Fruit fly (Drosophila melanogaster) whole organism, embryonic: ENCODE measurements around the gene CG31459.

Experiments used
- CG10274 ChIP-seq: fragments of 200-800 bp; sonication (Bioruptor generic); optimal IDR thresholded peaks from 3 replicates; lab custom pipeline; 2017; ENCODE audit warnings: missing biosample characterization, mild to moderate bottlenecking, missing genetic modification characterization
- CG10366 ChIP-seq: fragments of 200-800 bp; sonication (Bioruptor generic); IDR thresholded peaks from 2 replicates; pipeline ENCODE4 v1.3.6; 2022; ENCODE audit warnings: missing biosample characterization, missing genetic modification characterization
- CG11247 ChIP-seq: fragments of 200-800 bp; sonication (Bioruptor generic); IDR thresholded peaks from 2 replicates; pipeline ENCODE4 v1.3.6; 2022; ENCODE audit warnings: missing biosample characterization, missing genetic modification characterization
- CG11696 ChIP-seq: fragments of 200-800 bp; sonication (Bioruptor generic); IDR thresholded peaks from 2 replicates; pipeline ENCODE4 v1.3.6; 2022; ENCODE audit warnings: missing biosample characterization, missing genetic modification characterization
- CG13287 ChIP-seq: fragments of 200-800 bp; sonication (Bioruptor generic); IDR thresholded peaks from 2 replicates; pipeline ENCODE4 v1.3.6; 2022; ENCODE audit warnings: missing biosample characterization, missing genetic modification characterization; ENCODE audit not compliant: partially characterized antibody
- CG13424 ChIP-seq: fragments of 200-800 bp; sonication (Bioruptor generic); optimal IDR thresholded peaks from 2 replicates; lab custom pipeline; 2019; ENCODE audit warnings: missing biosample characterization, mild to moderate bottlenecking, missing genetic modification characterization, moderate library complexity
- CG15269 ChIP-seq: fragments of 200-800 bp; sonication (Bioruptor generic); optimal IDR thresholded peaks from 2 replicates; lab custom pipeline; 2018; ENCODE audit warnings: missing biosample characterization, mild to moderate bottlenecking, missing genetic modification characterization, moderate library complexity
- CG17912 ChIP-seq: fragments of 200-800 bp; sonication (Bioruptor generic); optimal IDR thresholded peaks from 2 replicates; lab custom pipeline; 2018; ENCODE audit warnings: missing biosample characterization, mild to moderate bottlenecking, missing genetic modification characterization
- CG2712 ChIP-seq: fragments of 200-800 bp; optimal IDR thresholded peaks from 3 replicates; lab custom pipeline; 2019; ENCODE audit warnings: missing biosample characterization, mild to moderate bottlenecking, missing genetic modification characterization, moderate library complexity
- CG30020 ChIP-seq: fragments of 200-800 bp; optimal IDR thresholded peaks from 2 replicates; lab custom pipeline; 2019; ENCODE audit warnings: missing biosample characterization, mild to moderate bottlenecking, missing genetic modification characterization, moderate library complexity
- CG30403 ChIP-seq: fragments of 200-800 bp; sonication (Bioruptor generic); optimal IDR thresholded peaks from 3 replicates; lab custom pipeline; 2016; ENCODE audit warnings: missing biosample characterization, missing genetic modification characterization
- CG31388 ChIP-seq: fragments of 200-800 bp; sonication (Bioruptor generic); optimal IDR thresholded peaks from 2 replicates; lab custom pipeline; 2016; ENCODE audit warnings: missing biosample characterization, missing genetic modification characterization
- CG34376 ChIP-seq: fragments of 200-800 bp; sonication (Bioruptor generic); optimal IDR thresholded peaks from 2 replicates; lab custom pipeline; 2018; ENCODE audit warnings: missing biosample characterization, mild to moderate bottlenecking, missing genetic modification characterization
- CG34422 ChIP-seq: fragments of 200-800 bp; sonication (Bioruptor generic); IDR thresholded peaks from 3 replicates; pipeline ENCODE4 v1.3.6; 2022; ENCODE audit warnings: missing biosample characterization, missing genetic modification characterization
- CG3726 ChIP-seq: fragments of 200-800 bp; sonication (Bioruptor generic); IDR thresholded peaks from 3 replicates; pipeline ENCODE4, ENCODE4 v1.3.6; 2022; ENCODE audit warnings: missing biosample characterization, missing genetic modification characterization
- CG4328 ChIP-seq: fragments of 200-800 bp; sonication (Bioruptor generic); optimal IDR thresholded peaks from 3 replicates; lab custom pipeline; 2017; ENCODE audit warnings: missing biosample characterization, missing genetic modification reagents, missing genetic modification characterization
- CG4424 ChIP-seq: fragments of 200-800 bp; sonication (Bioruptor generic); optimal IDR thresholded peaks from 3 replicates; lab custom pipeline; 2016; ENCODE audit warnings: missing biosample characterization, missing genetic modification characterization
- CG8478 ChIP-seq: fragments of >200 bp; optimal IDR thresholded peaks from 2 replicates; lab custom pipeline; 2018
- CG8944 ChIP-seq: fragments of 200-800 bp; sonication (Bioruptor generic); optimal IDR thresholded peaks from 3 replicates; lab custom pipeline; 2016; ENCODE audit warnings: missing biosample characterization, missing genetic modification characterization
- CG9437 ChIP-seq: fragments of 200-800 bp; sonication (Bioruptor generic); optimal IDR thresholded peaks from 2 replicates; lab custom pipeline; 2018; ENCODE audit warnings: missing biosample characterization, mild to moderate bottlenecking, missing genetic modification characterization
- Camta ChIP-seq: fragments of 200-800 bp; sonication (Bioruptor generic); optimal IDR thresholded peaks from 2 replicates; lab custom pipeline; 2016; ENCODE audit warnings: missing biosample characterization, missing genetic modification characterization
- Doc3 ChIP-seq: fragments of 200-800 bp; sonication (Bioruptor generic); IDR thresholded peaks from 3 replicates; pipeline ENCODE4 v1.3.6; 2022; ENCODE audit warnings: missing biosample characterization, missing genetic modification characterization; ENCODE audit not compliant: partially characterized antibody
- Drgx ChIP-seq: fragments of 200-800 bp; sonication (Bioruptor generic); IDR thresholded peaks from 2 replicates; pipeline ENCODE4 v1.3.6; 2022; ENCODE audit warnings: missing biosample characterization, missing genetic modification characterization
- Ets65A ChIP-seq: fragments of 200-800 bp; sonication (Bioruptor generic); peaks from one replicate; lab custom pipeline; 2016; ENCODE audit warnings: missing biosample characterization, missing genetic modification characterization
- Mrtf ChIP-seq: fragments of 200-800 bp; sonication (Bioruptor generic); IDR thresholded peaks from 3 replicates; pipeline ENCODE4 v1.3.6; 2022; ENCODE audit warnings: missing biosample characterization, missing genetic modification characterization
- Nf-YB ChIP-seq: fragments of 200-800 bp; sonication (Bioruptor generic); optimal IDR thresholded peaks from 3 replicates; lab custom pipeline; 2019; ENCODE audit warnings: missing biosample characterization, mild to moderate bottlenecking, missing genetic modification characterization, moderate library complexity
- Nf-YC ChIP-seq: fragments of 200-800 bp; optimal IDR thresholded peaks from 3 replicates; lab custom pipeline; 2019; ENCODE audit warnings: missing biosample characterization, mild to moderate bottlenecking, missing genetic modification characterization, moderate library complexity
- Vsx1 ChIP-seq: fragments of 200-800 bp; sonication (Bioruptor generic); optimal IDR thresholded peaks from 2 replicates; lab custom pipeline; 2017; ENCODE audit warnings: missing biosample characterization, mild to moderate bottlenecking, missing genetic modification characterization, missing genetic modification reagents
- ase ChIP-seq: fragments of 200-800 bp; sonication (Bioruptor generic); IDR thresholded peaks from 3 replicates; pipeline ENCODE4 v1.3.6; 2022; ENCODE audit warnings: missing biosample characterization, missing genetic modification characterization
- bigmax ChIP-seq: fragments of 200-800 bp; sonication (Bioruptor generic); optimal IDR thresholded peaks from 2 replicates; lab custom pipeline; 2018; ENCODE audit warnings: missing biosample characterization, mild to moderate bottlenecking, missing genetic modification characterization
- br ChIP-seq: fragments of >200 bp; optimal IDR thresholded peaks from 2 replicates; lab custom pipeline; 2017
- cad ChIP-seq: fragments of >200 bp; optimal IDR thresholded peaks from 2 replicates; lab custom pipeline; 2017; ENCODE audit warnings: missing biosample characterization, missing genetic modification characterization
- caup ChIP-seq: fragments of 200-800 bp; sonication (Bioruptor generic); optimal IDR thresholded peaks from 3 replicates; lab custom pipeline; 2017; ENCODE audit warnings: missing biosample characterization, mild to moderate bottlenecking, missing genetic modification characterization, moderate library complexity; ENCODE audit not compliant: severe bottlenecking
- chm ChIP-seq: fragments of 200-800 bp; sonication (Bioruptor generic); IDR thresholded peaks from 2 replicates; pipeline ENCODE4 v1.3.6; 2022; ENCODE audit warnings: missing biosample characterization, missing genetic modification characterization
- dmrt99B ChIP-seq: fragments of 200-800 bp; sonication (Bioruptor generic); optimal IDR thresholded peaks from 2 replicates; lab custom pipeline; 2018; ENCODE audit warnings: missing biosample characterization, mild to moderate bottlenecking, missing genetic modification characterization, moderate library complexity
- en ChIP-seq: fragments of 200-800 bp; sonication (Bioruptor generic); optimal IDR thresholded peaks from 2 replicates; lab custom pipeline; 2016; ENCODE audit warnings: missing biosample characterization, missing genetic modification characterization
- fd64A ChIP-seq: fragments of 200-800 bp; sonication (Bioruptor generic); optimal IDR thresholded peaks from 3 replicates; lab custom pipeline; 2018; ENCODE audit warnings: missing biosample characterization, mild to moderate bottlenecking, missing genetic modification characterization
- insv ChIP-seq, 2 experiments: fragments of 200-800 bp; sonication (Bioruptor generic); optimal IDR thresholded peaks; 3 replicates each; lab custom pipeline; 2016 to 2018; ENCODE audit warnings: missing biosample characterization in 2 of 2, missing genetic modification characterization in 2 of 2
- jumu ChIP-seq: fragments of 200-800 bp; sonication (Bioruptor generic); optimal IDR thresholded peaks from 3 replicates; lab custom pipeline; 2016; ENCODE audit warnings: missing biosample characterization, missing genetic modification characterization
- klu ChIP-seq: fragments of 200-800 bp; sonication (Bioruptor generic); IDR thresholded peaks from 2 replicates; pipeline ENCODE4 v1.3.6; 2022; ENCODE audit warnings: missing biosample characterization, missing genetic modification characterization
- nmo ChIP-seq: fragments of 200-800 bp; sonication (Bioruptor generic); optimal IDR thresholded peaks from 2 replicates; lab custom pipeline; 2018; ENCODE audit warnings: missing biosample characterization, mild to moderate bottlenecking, missing genetic modification characterization, moderate library complexity
- oc ChIP-seq: fragments of 200-800 bp; sonication (Bioruptor generic); optimal IDR thresholded peaks from 2 replicates; lab custom pipeline; 2018; ENCODE audit warnings: missing biosample characterization, mild to moderate bottlenecking, missing genetic modification characterization, moderate library complexity
- otp ChIP-seq: fragments of 200-800 bp; sonication (Bioruptor generic); IDR thresholded peaks from 3 replicates; pipeline ENCODE4, ENCODE4 v1.3.6; 2022; ENCODE audit warnings: missing biosample characterization, missing genetic modification characterization
- pfk ChIP-seq: fragments of 200-800 bp; sonication (Bioruptor generic); optimal IDR thresholded peaks from 2 replicates; lab custom pipeline; 2018; ENCODE audit warnings: missing biosample characterization, mild to moderate bottlenecking, missing genetic modification characterization, moderate library complexity
- psq ChIP-seq: fragments of 200-800 bp; sonication (Bioruptor generic); optimal IDR thresholded peaks from 2 replicates; lab custom pipeline; 2017; ENCODE audit warnings: missing biosample characterization, missing genetic modification characterization
- sc ChIP-seq, 3 experiments: fragments of >200 bp in 2 of 3; fragments of 200-800 bp in 1 of 3; sonication (Bioruptor generic) in 1 of 3; optimal IDR thresholded peaks; 2 replicates in 2 of 3; 3 replicates in 1 of 3; lab custom pipeline; 2017; ENCODE audit warnings: mild to moderate bottlenecking in 1 of 3, missing biosample characterization in 1 of 3, missing genetic modification characterization in 1 of 3, missing genetic modification reagents in 1 of 3
- sens-2 ChIP-seq: fragments of 200-800 bp; sonication (Bioruptor generic); IDR thresholded peaks from 2 replicates; pipeline ENCODE4 v1.3.6; 2022; ENCODE audit warnings: missing biosample characterization, missing genetic modification characterization
- sima ChIP-seq: fragments of 200-800 bp; sonication (Bioruptor generic); optimal IDR thresholded peaks from 2 replicates; lab custom pipeline; 2016; ENCODE audit warnings: missing biosample characterization, missing genetic modification characterization
- stc ChIP-seq: fragments of 200-800 bp; sonication (Bioruptor generic); IDR thresholded peaks from 2 replicates; pipeline ENCODE4 v1.3.6; 2022; ENCODE audit warnings: missing biosample characterization, missing genetic modification characterization
- stwl ChIP-seq: fragments of 200-800 bp; sonication (Bioruptor generic); optimal IDR thresholded peaks from 3 replicates; lab custom pipeline; 2018; ENCODE audit warnings: missing biosample characterization, mild to moderate bottlenecking, missing genetic modification characterization, moderate library complexity
- zen2 ChIP-seq: fragments of 200-800 bp; sonication (Bioruptor generic); IDR thresholded peaks from 3 replicates; pipeline ENCODE4 v1.3.6; 2022; ENCODE audit warnings: missing biosample characterization, missing genetic modification characterization; ENCODE audit not compliant: partially characterized antibody

CG31459 gene

DNA sequence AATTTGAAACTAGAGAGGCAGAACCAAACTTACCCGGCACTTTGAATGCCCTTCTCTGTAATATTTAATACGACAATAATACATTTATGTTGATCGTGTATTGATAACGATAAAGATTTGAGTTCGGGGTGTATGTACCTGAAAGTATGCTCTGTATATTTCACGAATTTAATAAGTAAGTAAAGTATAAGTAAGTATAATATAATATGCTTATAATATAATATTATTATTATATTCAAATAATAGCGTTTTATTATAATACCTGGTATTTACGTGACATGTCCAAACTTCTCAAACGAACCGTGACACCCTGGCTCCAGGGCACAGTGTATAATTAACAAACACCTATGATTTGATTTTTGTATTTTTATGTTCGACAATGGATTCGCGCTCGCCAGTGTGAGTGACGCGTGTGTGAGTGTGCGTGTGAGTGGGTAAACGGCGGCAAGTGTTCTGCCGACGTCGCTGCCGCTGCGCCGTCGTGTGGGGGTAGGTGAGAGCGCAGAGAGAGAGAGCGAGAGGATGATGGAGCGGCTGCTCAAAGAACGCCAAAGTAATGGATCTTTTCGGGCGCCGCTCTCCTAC lies 49.0 kb downstream of the CG31459 start (continued):
- TF ChIP-seq CG30020 (tag; lab: Kevin White, UChicago) = no peak
- no peak for TF ChIP-seq CG31388 (GFP tag; lab: Kevin White, UChicago)
- peak; percentile 87 for TF ChIP-seq dmrt99B (tag; lab: Kevin White, UChicago)
- peak; percentile 54 for TF ChIP-seq CG4424
- TF ChIP-seq CG13424 (tag; lab: Kevin White, UChicago) = peak; percentile 74
- TF ChIP-seq CG30403 (GFP tag; lab: Kevin White, UChicago) = peak; percentile 55
- TF ChIP-seq Doc3 = no peak
- TF ChIP-seq Drgx (GFP tag; lab: Robert Waterston, UW) = no peak; the same call in 1 of the 2 replicates
- peak; percentile 62 for TF ChIP-seq CG9437
- TF ChIP-seq stc (GFP tag; lab: Robert Waterston, UW) = no peak
- TF ChIP-seq Vsx1 (GFP tag; lab: Kevin White, UChicago) = peak; percentile 46
- peak; percentile 36 for TF ChIP-seq oc (tag; lab: Kevin White, UChicago)
- peak; percentile 12; the same call in 1 of the 2 replicates for TF ChIP-seq CG11247
- no peak for TF ChIP-seq Mrtf (GFP tag; lab: Robert Waterston, UW)
- TF ChIP-seq CG10274 (GFP tag; lab: Kevin White, UChicago) = peak; percentile 80
- TF ChIP-seq caup = peak; percentile 86
- no peak for TF ChIP-seq en (GFP tag; lab: Kevin White, UChicago)
- TF ChIP-seq CG13287 = peak; percentile 29
- TF ChIP-seq psq (GFP tag; lab: Kevin White, UChicago) = no peak
- no peak for TF ChIP-seq Ets65A (GFP tag; lab: Kevin White, UChicago)
- TF ChIP-seq Nf-YC (tag; lab: Kevin White, UChicago) = peak; percentile 55
- TF ChIP-seq sima (GFP tag; lab: Kevin White, UChicago) = no peak
- TF ChIP-seq CG10366 (GFP tag; lab: Robert Waterston, UW) = peak; percentile 46; the same call in 1 of the 2 replicates
- no peak for TF ChIP-seq CG8944 (GFP tag; lab: Kevin White, UChicago)
- no peak for TF ChIP-seq CG34422
- peak; percentile 41 for TF ChIP-seq Nf-YB
- no peak for TF ChIP-seq stwl (tag; lab: Kevin White, UChicago)
- TF ChIP-seq otp (GFP tag; lab: Robert Waterston, UW) = no peak
- no peak for TF ChIP-seq insv (GFP tag; optimal IDR thresholded peaks at IDR 0.05; lab: Kevin White, UChicago)
- TF ChIP-seq CG15269 = peak; percentile 80
- TF ChIP-seq sc (optimal IDR thresholded peaks at IDR 0.05; lab: Kevin White, UChicago) = no peak
- TF ChIP-seq sc (GFP tag; optimal IDR thresholded peaks at IDR 0.05; lab: Kevin White, UChicago) = no peak
- no peak for TF ChIP-seq cad (GFP tag; lab: Kevin White, UChicago)
- TF ChIP-seq bigmax (GFP tag; lab: Kevin White, UChicago) = no peak
- no peak; the same call in 2 of the 3 replicates for TF ChIP-seq ase
- no peak for TF ChIP-seq CG17912 (GFP tag; lab: Kevin White, UChicago)
- no peak for TF ChIP-seq sens-2
- no peak for TF ChIP-seq klu
- no peak for TF ChIP-seq CG11696 (GFP tag; lab: Robert Waterston, UW)
- no peak for TF ChIP-seq pfk
- TF ChIP-seq CG4328 = peak; percentile 6
- TF ChIP-seq CG3726 (GFP tag; lab: Robert Waterston, UW) = no peak
- TF ChIP-seq CG8478 (lab: Kevin White, UChicago) = no peak
- TF ChIP-seq CG34376 (GFP tag; lab: Kevin White, UChicago) = peak; percentile 68
- TF ChIP-seq fd64A = peak; percentile 16
- TF ChIP-seq chm (GFP tag; lab: Robert Waterston, UW) = 0 out of 2 replicates have a peak, but pooled peaks have one; percentile 25
- TF ChIP-seq nmo = peak; percentile 85
- TF ChIP-seq zen2 (GFP tag; lab: Robert Waterston, UW) = no peak
- TF ChIP-seq br (lab: Kevin White, UChicago) = no peak
- no peak for TF ChIP-seq Camta (GFP tag; lab: Kevin White, UChicago)
- peak; percentile 75 for TF ChIP-seq CG2712 (tag; lab: Kevin White, UChicago)
- TF ChIP-seq jumu (GFP tag; lab: Kevin White, UChicago) = no peak
